Worm (Caenorhabditis elegans): Measurements from ENCODE around the gene F53A9.3.

DNA sequence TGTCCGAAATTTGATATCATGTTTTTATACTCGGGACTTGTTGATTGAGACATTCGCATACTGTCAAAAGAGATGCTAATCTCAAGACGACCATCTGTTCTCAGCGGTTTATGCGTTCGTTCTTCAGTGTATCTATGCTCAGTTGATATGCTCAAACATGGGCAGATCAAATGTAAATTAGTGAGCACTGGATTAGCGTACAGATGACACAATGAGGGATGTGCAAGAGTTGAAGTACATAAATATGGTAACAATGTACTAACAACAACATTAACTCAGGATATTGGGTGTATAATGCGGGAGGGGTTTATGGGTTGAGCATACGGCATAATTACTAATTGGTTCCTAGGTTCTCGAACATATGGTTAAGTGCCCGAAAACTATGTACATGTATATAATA, 45.7 kb upstream of the F53A9.3 start:
- no peak for TF ChIP-seq him-1 (tag; optimal IDR thresholded peaks at IDR 0.05)
- TF ChIP-seq W03F9.2 (tag; optimal IDR thresholded peaks at IDR 0.05) = no peak
